Worm (Caenorhabditis elegans) whole organism, young adult: ENCODE results near the gene T24E12.1.
A peak's percentile ranks its signal among the peaks of the same experiment; 100 is the strongest.
"Not testable (repeated sequence)": the region's sequence is repeated elsewhere in the genome, so short reads cannot be mapped to it uniquely, and the experiment has no call there.

Source experiments
- C06A6.2 ChIP-seq: fragments of 200-800 bp; sonication (Bioruptor generic); conservative IDR thresholded peaks from 2 replicates; pipeline ENCODE4 v1.3.6; 2022; ENCODE audit warnings: missing genetic modification characterization, missing compliant biosample characterization
- F49E8.2 ChIP-seq: sonication (generic microtip); optimal IDR thresholded peaks from 3 replicates; lab custom pipeline; 2017; ENCODE audit warnings: missing genetic modification characterization, mild to moderate bottlenecking, missing compliant biosample characterization, antibody characterized with exemption, moderate library complexity; ENCODE audit not compliant: insufficient read depth
- K11D2.4 ChIP-seq: fragments of 200-800 bp; sonication (Bioruptor generic); IDR thresholded peaks from 2 replicates; pipeline ENCODE4 v1.3.6; 2022; ENCODE audit warnings: missing genetic modification reagents, missing genetic modification characterization, missing compliant biosample characterization
- Y53F4B.3 ChIP-seq: fragments of 200-800 bp; sonication (Bioruptor generic); IDR thresholded peaks from 2 replicates; pipeline ENCODE4 v1.3.6; 2022; ENCODE audit warnings: missing genetic modification reagents, missing genetic modification characterization, missing compliant biosample characterization
- Y79H2A.3 ChIP-seq: fragments of 200-800 bp; sonication (Bioruptor generic); conservative IDR thresholded peaks from 2 replicates; pipeline ENCODE4 v1.3.6; 2022; ENCODE audit warnings: missing genetic modification reagents, missing genetic modification characterization, missing compliant biosample characterization
- aptf-2 ChIP-seq: fragments of 200-800 bp; sonication (Bioruptor generic); conservative IDR thresholded peaks from 2 replicates; pipeline ENCODE4 v1.3.6; 2022; ENCODE audit warnings: missing genetic modification reagents, missing genetic modification characterization, missing compliant biosample characterization
- attf-5 ChIP-seq: fragments of 200-800 bp; sonication (Bioruptor generic); optimal IDR thresholded peaks from 2 replicates; lab custom pipeline; 2018; ENCODE audit warnings: mild to moderate bottlenecking, missing genetic modification characterization, missing compliant biosample characterization
- cebp-1 ChIP-seq, 2 experiments: fragments of 200-800 bp in 1 of 2; sonication (Bioruptor generic) in 1 of 2; sonication (generic microtip) in 1 of 2; IDR thresholded peaks in 1 of 2; optimal IDR thresholded peaks in 1 of 2; 2 replicates each; pipeline versions ENCODE4 v1.3.6 to Lab custom; 2017 to 2022; ENCODE audit warnings: missing compliant biosample characterization in 2 of 2, missing genetic modification characterization in 2 of 2, mild to moderate bottlenecking in 1 of 2, missing genetic modification reagents in 1 of 2, moderate library complexity in 1 of 2
- ceh-27 ChIP-seq: fragments of 200-800 bp; sonication (Bioruptor generic); optimal IDR thresholded peaks from 2 replicates; lab custom pipeline; 2018; ENCODE audit warnings: mild to moderate bottlenecking, missing genetic modification characterization, moderate library complexity, missing compliant biosample characterization
- ceh-91 ChIP-seq: fragments of 200-800 bp; sonication (Bioruptor generic); IDR thresholded peaks from 2 replicates; pipeline ENCODE4 v1.3.6; 2022; ENCODE audit warnings: missing genetic modification reagents, missing genetic modification characterization, missing compliant biosample characterization
- die-1 ChIP-seq: sonication (generic microtip); optimal IDR thresholded peaks from 2 replicates; lab custom pipeline; 2016; ENCODE audit warnings: missing genotype, mild to moderate bottlenecking, missing genetic modification characterization, missing compliant biosample characterization
- efl-1 ChIP-seq: fragments of 150-350 bp; optimal IDR thresholded peaks from 2 replicates; lab custom pipeline; 2014; ENCODE audit warnings: missing biosample characterization, missing genetic modification reagents, missing genetic modification characterization
- egl-18 ChIP-seq: fragments of 200-800 bp; sonication (Bioruptor generic); IDR thresholded peaks from 2 replicates; pipeline ENCODE4 v1.3.6; 2022; ENCODE audit warnings: missing genetic modification reagents, missing genetic modification characterization, missing compliant biosample characterization
- ets-4 ChIP-seq: fragments of 200-800 bp; sonication (Bioruptor generic); optimal IDR thresholded peaks from 2 replicates; lab custom pipeline; 2018; ENCODE audit warnings: mild to moderate bottlenecking, missing genetic modification characterization, missing compliant biosample characterization
- let-526 ChIP-seq: fragments of 200-800 bp; sonication (Bioruptor generic); IDR thresholded peaks from 2 replicates; pipeline ENCODE4 v1.3.6; 2022; ENCODE audit warnings: missing genetic modification reagents, missing genetic modification characterization, missing compliant biosample characterization
- lin-35 ChIP-seq, 3 experiments: fragments of 150-350 bp in 2 of 3; sonication (generic microtip) in 1 of 3; optimal IDR thresholded peaks; 2 replicates each; lab custom pipeline; 2014 to 2018; ENCODE audit warnings: missing biosample characterization in 3 of 3, missing genetic modification characterization in 3 of 3, missing genetic modification reagents in 3 of 3
- madf-6 ChIP-seq: fragments of 200-800 bp; sonication (Bioruptor generic); IDR thresholded peaks from 2 replicates; pipeline ENCODE4 v1.3.6; 2022; ENCODE audit warnings: missing genetic modification reagents, missing genetic modification characterization, missing compliant biosample characterization
- mcd-1 ChIP-seq: fragments of 200-800 bp; sonication (Bioruptor generic); IDR thresholded peaks from 2 replicates; pipeline ENCODE4 v1.3.6; 2022; ENCODE audit warnings: missing genetic modification reagents, missing genetic modification characterization, missing compliant biosample characterization
- mel-28 ChIP-seq: sonication (generic microtip); optimal IDR thresholded peaks from 2 replicates; lab custom pipeline; 2016; ENCODE audit warnings: borderline replicate concordance, mild to moderate bottlenecking, missing genetic modification characterization, missing compliant biosample characterization
- nfyb-1 ChIP-seq: fragments of 200-800 bp; sonication (Bioruptor generic); IDR thresholded peaks from 2 replicates; pipeline ENCODE4 v1.3.6; 2022; ENCODE audit warnings: missing genetic modification reagents, missing genetic modification characterization, missing compliant biosample characterization
- nhr-80 ChIP-seq: sonication (generic microtip); optimal IDR thresholded peaks from 2 replicates; lab custom pipeline; 2016; ENCODE audit warnings: missing genetic modification characterization, missing compliant biosample characterization
- nhr-90 ChIP-seq: sonication (generic microtip); optimal IDR thresholded peaks from 2 replicates; lab custom pipeline; 2016; ENCODE audit warnings: missing genotype, mild to moderate bottlenecking, missing genetic modification characterization, missing compliant biosample characterization
- pbrm-1 ChIP-seq: fragments of 200-800 bp; sonication (Bioruptor generic); IDR thresholded peaks from 2 replicates; pipeline ENCODE4 v1.3.6; 2022; ENCODE audit warnings: missing genetic modification reagents, missing genetic modification characterization, missing compliant biosample characterization
- pha-4 ChIP-seq: fragments of 150-350 bp; sonication (generic microtip); optimal IDR thresholded peaks from 2 replicates; lab custom pipeline; 2014; ENCODE audit warnings: missing biosample characterization, missing genetic modification reagents, missing genetic modification characterization
- zfh-2 ChIP-seq: fragments of 200-800 bp; sonication (Bioruptor generic); conservative IDR thresholded peaks from 2 replicates; pipeline ENCODE4 v1.3.6; 2022; ENCODE audit warnings: missing genetic modification reagents, missing genetic modification characterization, missing compliant biosample characterization

T24E12.1 gene

ce11 chrII:3810550-3810949, 25.2 kb downstream of the T24E12.1 start (continued):
- TF ChIP-seq pha-4 (tag; lab: Kevin White, UChicago) (no peak), die-1 (tag; lab: Kevin White, UChicago) (no peak)
- TF ChIP-seq, all 124 proteins: peak for 10

ce11 chrII:3811816-3812332, 26.5 kb downstream of the T24E12.1 start, which contains the start of gene lido-15:
TSS of gene lido-15 (plus strand) at chrII:3812282.
- 0 out of 2 replicates have a peak, but pooled peaks have one; percentile 27 for TF ChIP-seq mcd-1 (GFP tag; lab: Robert Waterston, UW)
- no peak for TF ChIP-seq cebp-1 (GFP tag; IDR thresholded peaks at IDR 0.05; lab: Robert Waterston, UW)
- TF ChIP-seq cebp-1 (tag; optimal IDR thresholded peaks at IDR 0.05; lab: Kevin White, UChicago) = peak; percentile 39
- peak; percentile 5 for TF ChIP-seq attf-5
- TF ChIP-seq Y79H2A.3 (GFP tag; lab: Robert Waterston, UW) = no peak
- no peak for TF ChIP-seq mel-28 (tag; lab: Kevin White, UChicago)

- TF ChIP-seq nhr-80 = peak; percentile 71
- no peak for TF ChIP-seq lin-35 (GFP tag; optimal IDR thresholded peaks at IDR 0.05; lab: Kevin White, UChicago)
- TF ChIP-seq ets-4 (GFP tag; lab: Kevin White, UChicago) = peak; percentile 13
Observed at ce11 chrII:3815445-3816208, 30.3 kb downstream of the T24E12.1 start.

- TF ChIP-seq mcd-1 (GFP tag; lab: Robert Waterston, UW) = peak; percentile 55
- TF ChIP-seq zfh-2 (GFP tag; lab: Robert Waterston, UW) = 0 out of 2 replicates have a peak, but pooled peaks have one; percentile 20
- peak; percentile 54 for TF ChIP-seq ceh-27 (GFP tag; lab: Kevin White, UChicago)
- peak; percentile 29; the same call in 1 of the 2 replicates for TF ChIP-seq C06A6.2 (GFP tag; lab: Robert Waterston, UW)
- peak; percentile 35; the same call in 1 of the 2 replicates for TF ChIP-seq pbrm-1 (GFP tag; lab: Robert Waterston, UW)
- 0 out of 2 replicates have a peak, but pooled peaks have one; percentile 25 for TF ChIP-seq let-526
- not testable (repeated sequence) for TF ChIP-seq cebp-1 (GFP tag; IDR thresholded peaks at IDR 0.05; lab: Robert Waterston, UW)
- TF ChIP-seq cebp-1 (tag; optimal IDR thresholded peaks at IDR 0.05; lab: Kevin White, UChicago) = peak; percentile 12
- TF ChIP-seq K11D2.4 = 0 out of 2 replicates have a peak, but pooled peaks have one; percentile 31
Observed at ce11 chrII:3816251-3816849, 31.0 kb downstream of the T24E12.1 start, which contains the start of gene fbxa-24. TSS of gene fbxa-24 (plus strand) at chrII:3816526.

- no peak for TF ChIP-seq egl-18 (GFP tag; lab: Robert Waterston, UW)
- TF ChIP-seq Y53F4B.3 (GFP tag; lab: Robert Waterston, UW) = no peak
- TF ChIP-seq C06A6.2 (GFP tag; lab: Robert Waterston, UW) = no peak
- TF ChIP-seq aptf-2 (GFP tag; lab: Robert Waterston, UW) = peak; percentile 86
- TF ChIP-seq nfyb-1 = no peak
- TF ChIP-seq ceh-91 (GFP tag; lab: Robert Waterston, UW) = no peak
- TF ChIP-seq F49E8.2 = no peak
- TF ChIP-seq pbrm-1 (GFP tag; lab: Robert Waterston, UW) = no peak
- peak; percentile 63 for TF ChIP-seq efl-1
- TF ChIP-seq nhr-90 (tag; lab: Kevin White, UChicago) = no peak
- TF ChIP-seq madf-6 = 0 out of 2 replicates have a peak, but pooled peaks have one; percentile 15
Observed at ce11 chrII:3821248-3821647, 35.9 kb downstream of the T24E12.1 start, which contains the start of gene F54D10.7. TSS of gene F54D10.7 (minus strand) at chrII:3821296.
